Worm (Caenorhabditis elegans): ENCODE measurements around the gene M01A8.1.

ce11 chrIII:9237626-9238025 is 19.4 kb upstream of the M01A8.1 start:
- no peak for TF ChIP-seq fkh-10 (GFP tag; optimal IDR thresholded peaks at IDR 0.05)
- TF ChIP-seq nhr-76 (tag; optimal IDR thresholded peaks at IDR 0.05), result no peak
- TF ChIP-seq aly-2 (tag; optimal IDR thresholded peaks at IDR 0.05), result no peak
- TF ChIP-seq ztf-4 (tag; optimal IDR thresholded peaks at IDR 0.05), result no peak

Measured in whole organism, L1 larva.